Comparison of ENCODE assay signal across 1 fruit fly cellular context in the genomic region with DNA sequence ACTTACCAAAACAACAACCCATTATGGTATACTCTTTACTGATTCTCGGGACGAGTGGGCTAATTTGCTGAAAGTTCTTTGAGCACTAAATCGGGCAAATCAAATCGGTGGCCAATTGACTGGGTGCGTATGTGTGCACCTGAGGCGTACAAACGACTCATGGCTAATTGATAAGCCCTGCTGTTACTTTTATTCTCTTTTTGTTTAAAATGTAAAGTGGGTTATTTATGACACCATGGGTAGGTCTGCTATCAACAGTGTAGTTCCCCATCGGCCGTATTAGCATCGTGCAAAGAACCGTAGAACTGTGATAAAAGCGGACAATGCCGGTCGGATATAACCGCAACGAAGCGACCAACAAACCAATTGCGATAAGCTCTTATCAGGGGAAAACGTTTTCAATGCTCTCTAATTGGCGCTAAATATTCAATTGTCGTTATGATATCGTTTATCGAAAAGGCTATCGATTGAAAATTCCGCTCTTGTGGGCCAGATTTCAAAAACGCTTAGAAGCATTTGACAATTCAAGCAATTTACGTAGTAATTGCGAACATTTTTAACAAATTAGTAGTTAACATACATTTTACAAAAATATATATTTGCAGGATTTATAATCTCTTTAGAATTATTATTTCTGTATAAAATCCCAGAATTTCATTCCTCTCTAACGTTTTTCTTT.
TF ChIP-seq lines count a peak whose summit lies in the region.

A gene (minus strand): TSS at position 69 of the 679 bp plus-strand sequence.

TF ChIP-seq in whole organism, embryonic, 481 proteins besides CTCF, POLR2A, EP300 and RAD21 (continued from another document and continues in another):
- no peak for TF ChIP-seq NC2α (GFP tag; optimal IDR thresholded peaks at IDR 0.05; lab: Kevin White, UChicago)
- no peak for TF ChIP-seq CG12299 (tag; optimal IDR thresholded peaks at IDR 0.05; lab: Kevin White, UChicago)
- no peak for TF ChIP-seq CG6854 (GFP tag; optimal IDR thresholded peaks at IDR 0.05; lab: Kevin White, UChicago)
- no peak for TF ChIP-seq Spps (tag; optimal IDR thresholded peaks at IDR 0.05; lab: Kevin White, UChicago)
- TF ChIP-seq CG4617 (GFP tag; optimal IDR thresholded peaks at IDR 0.05; lab: Kevin White, UChicago; ENCODE audit: borderline replicate concordance), result no peak
- no peak for TF ChIP-seq Tbp (GFP tag; optimal IDR thresholded peaks at IDR 0.05; lab: Kevin White, UChicago)
- TF ChIP-seq Jarid2 (GFP tag; optimal IDR thresholded peaks at IDR 0.05; lab: Kevin White, UChicago), result no peak
- TF ChIP-seq bab2 (GFP tag; optimal IDR thresholded peaks at IDR 0.05; lab: Kevin White, UChicago), result peak; percentile 14
- TF ChIP-seq CG16779 (GFP tag; IDR thresholded peaks at IDR 0.05; lab: Robert Waterston, UW), result peak; percentile 80
- no peak for TF ChIP-seq Abd-B (GFP tag; optimal IDR thresholded peaks at IDR 0.05; lab: Kevin White, UChicago)
- TF ChIP-seq Elba2 (GFP tag; optimal IDR thresholded peaks at IDR 0.05; lab: Kevin White, UChicago), result no peak
- no peak; the same call in 1 of the 2 replicates for TF ChIP-seq vvl (GFP tag; IDR thresholded peaks at IDR 0.05; lab: Robert Waterston, UW)
- no peak for TF ChIP-seq CG3281 (GFP tag; optimal IDR thresholded peaks at IDR 0.05; lab: Kevin White, UChicago)
- no peak for TF ChIP-seq jing (GFP tag; optimal IDR thresholded peaks at IDR 0.05; lab: Kevin White, UChicago)
- TF ChIP-seq unpg (GFP tag; optimal IDR thresholded peaks at IDR 0.05; lab: Kevin White, UChicago), result no peak
- no peak for TF ChIP-seq PHDP (tag; optimal IDR thresholded peaks at IDR 0.05; lab: Kevin White, UChicago)
- peak; percentile 2 for TF ChIP-seq Oli (tag; optimal IDR thresholded peaks at IDR 0.05; lab: Kevin White, UChicago)
- TF ChIP-seq Mrtf (GFP tag; IDR thresholded peaks at IDR 0.05; lab: Robert Waterston, UW), result peak; percentile 62; the same call in 2 of the 3 replicates
- peak; percentile 13; the same call in 1 of the 2 replicates for TF ChIP-seq chm (GFP tag; IDR thresholded peaks at IDR 0.05; lab: Robert Waterston, UW)
- TF ChIP-seq CG14860 (GFP tag; IDR thresholded peaks at IDR 0.05; lab: Robert Waterston, UW; ENCODE audit: partially characterized antibody), result no peak
- no peak for TF ChIP-seq esg (GFP tag; conservative IDR thresholded peaks at IDR 0.05; lab: Robert Waterston, UW)
- peak; percentile 73 for TF ChIP-seq NFAT (GFP tag; IDR thresholded peaks at IDR 0.05; lab: Robert Waterston, UW)
- no peak for TF ChIP-seq tup (GFP tag; optimal IDR thresholded peaks at IDR 0.05; lab: Kevin White, UChicago)
- TF ChIP-seq eyg (GFP tag; optimal IDR thresholded peaks at IDR 0.05; lab: Kevin White, UChicago), result no peak
- TF ChIP-seq CG17361 (GFP tag; IDR thresholded peaks at IDR 0.05; lab: Robert Waterston, UW), result no peak; the same call in 2 of the 3 replicates
- no peak for TF ChIP-seq CG31441 (GFP tag; IDR thresholded peaks at IDR 0.05; lab: Robert Waterston, UW)
- peak; percentile 44; the same call in 1 of the 2 replicates for TF ChIP-seq al (GFP tag; IDR thresholded peaks at IDR 0.05; lab: Robert Waterston, UW)
- TF ChIP-seq kah (GFP tag; optimal IDR thresholded peaks at IDR 0.05; lab: Kevin White, UChicago), result no peak
- TF ChIP-seq Neu2 (GFP tag; optimal IDR thresholded peaks at IDR 0.05; lab: Kevin White, UChicago; ENCODE audit: borderline replicate concordance), result no peak
- TF ChIP-seq HmgD (GFP tag; optimal IDR thresholded peaks at IDR 0.05; lab: Kevin White, UChicago), result no peak
- no peak for TF ChIP-seq CG13424 (tag; optimal IDR thresholded peaks at IDR 0.05; lab: Kevin White, UChicago)
- no peak for TF ChIP-seq CG11398 (GFP tag; optimal IDR thresholded peaks at IDR 0.05; lab: Kevin White, UChicago)
- TF ChIP-seq CG12942 (GFP tag; optimal IDR thresholded peaks at IDR 0.05; lab: Kevin White, UChicago), result no peak
- TF ChIP-seq sqz (GFP tag; optimal IDR thresholded peaks at IDR 0.05; lab: Kevin White, UChicago), result no peak
- peak; percentile 14; the same call in 1 of the 3 replicates for TF ChIP-seq ase (GFP tag; IDR thresholded peaks at IDR 0.05; lab: Robert Waterston, UW)
- peak; percentile 37 for TF ChIP-seq CG10543 (GFP tag; optimal IDR thresholded peaks at IDR 0.05; lab: Kevin White, UChicago)
- TF ChIP-seq CG4360 (GFP tag; IDR thresholded peaks at IDR 0.05; lab: Robert Waterston, UW), result no peak
- TF ChIP-seq Dip3 (GFP tag; optimal IDR thresholded peaks at IDR 0.05; lab: Kevin White, UChicago), result no peak
- TF ChIP-seq btn (GFP tag; optimal IDR thresholded peaks at IDR 0.05; lab: Kevin White, UChicago), result no peak
- TF ChIP-seq sna (GFP tag; IDR thresholded peaks at IDR 0.05; lab: Robert Waterston, UW; ENCODE audit: partially characterized antibody), result no peak
- no peak for TF ChIP-seq amos (GFP tag; IDR thresholded peaks at IDR 0.05; lab: Robert Waterston, UW; ENCODE audit: partially characterized antibody)
- TF ChIP-seq sens (GFP tag; lab: Kevin White, UChicago), result no peak
- peak; percentile 91 for TF ChIP-seq Med (GFP tag; lab: Kevin White, UChicago)
- no peak for TF ChIP-seq nom (GFP tag; optimal IDR thresholded peaks at IDR 0.05; lab: Kevin White, UChicago)
- no peak for TF ChIP-seq bsh (GFP tag; optimal IDR thresholded peaks at IDR 0.05; lab: Kevin White, UChicago)
- TF ChIP-seq stc (GFP tag; IDR thresholded peaks at IDR 0.05; lab: Robert Waterston, UW), result no peak
- no peak for TF ChIP-seq Adf1 (GFP tag; IDR thresholded peaks at IDR 0.05; lab: Robert Waterston, UW)
- TF ChIP-seq CG18476 (GFP tag; optimal IDR thresholded peaks at IDR 0.05; lab: Kevin White, UChicago), result no peak
- no peak for TF ChIP-seq Fer1 (GFP tag; optimal IDR thresholded peaks at IDR 0.05; lab: Kevin White, UChicago)
- no peak for TF ChIP-seq Camta (GFP tag; optimal IDR thresholded peaks at IDR 0.05; lab: Kevin White, UChicago)
- TF ChIP-seq pb (GFP tag; optimal IDR thresholded peaks at IDR 0.05; lab: Kevin White, UChicago), result peak; percentile 15
- no peak for TF ChIP-seq CG10431 (GFP tag; optimal IDR thresholded peaks at IDR 0.05; lab: Kevin White, UChicago)
- TF ChIP-seq CG30431 (GFP tag; optimal IDR thresholded peaks at IDR 0.05; lab: Kevin White, UChicago), result no peak
- TF ChIP-seq kni (GFP tag; optimal IDR thresholded peaks at IDR 0.05; lab: Kevin White, UChicago), result no peak
- peak; percentile 68; the same call in 1 of the 2 replicates for TF ChIP-seq Atf6 (GFP tag; IDR thresholded peaks at IDR 0.05; lab: Robert Waterston, UW)
- no peak for TF ChIP-seq CG13894 (tag; optimal IDR thresholded peaks at IDR 0.05; lab: Kevin White, UChicago)
- no peak for TF ChIP-seq da (GFP tag; optimal IDR thresholded peaks at IDR 0.05; lab: Kevin White, UChicago)
- TF ChIP-seq CG12104 (GFP tag; optimal IDR thresholded peaks at IDR 0.05; lab: Kevin White, UChicago), result no peak
- TF ChIP-seq CG18262 (tag; optimal IDR thresholded peaks at IDR 0.05; lab: Kevin White, UChicago), result peak; percentile 40
- TF ChIP-seq Xrp1 (GFP tag; IDR thresholded peaks at IDR 0.05; lab: Robert Waterston, UW), result peak; percentile 41; the same call in 1 of the 2 replicates
- no peak for TF ChIP-seq lilli (GFP tag; optimal IDR thresholded peaks at IDR 0.05; lab: Kevin White, UChicago)
- no peak for TF ChIP-seq CG18619 (GFP tag; optimal IDR thresholded peaks at IDR 0.05; lab: Kevin White, UChicago)
- no peak for TF ChIP-seq CG3065 (GFP tag; optimal IDR thresholded peaks at IDR 0.05; lab: Kevin White, UChicago)
- TF ChIP-seq CG10654 (GFP tag; optimal IDR thresholded peaks at IDR 0.05; lab: Kevin White, UChicago), result no peak
- no peak for TF ChIP-seq CG2889 (GFP tag; IDR thresholded peaks at IDR 0.05; lab: Robert Waterston, UW)
- TF ChIP-seq dpn (GFP tag; optimal IDR thresholded peaks at IDR 0.05; lab: Kevin White, UChicago), result peak in 1 of 2 experiments; percentile 21
- no peak for TF ChIP-seq NC2β (GFP tag; optimal IDR thresholded peaks at IDR 0.05; lab: Kevin White, UChicago)
- TF ChIP-seq trh (GFP tag; optimal IDR thresholded peaks at IDR 0.05; lab: Kevin White, UChicago), result no peak
- no peak for TF ChIP-seq CG3407 (GFP tag; optimal IDR thresholded peaks at IDR 0.05; lab: Kevin White, UChicago)
- TF ChIP-seq CG8765 (GFP tag; IDR thresholded peaks at IDR 0.05; lab: Robert Waterston, UW), result no peak
- no peak for TF ChIP-seq Oaz (GFP tag; IDR thresholded peaks at IDR 0.05; lab: Robert Waterston, UW)
- no peak for TF ChIP-seq CG16815 (GFP tag; optimal IDR thresholded peaks at IDR 0.05; lab: Kevin White, UChicago)
- TF ChIP-seq CG17359 (tag; optimal IDR thresholded peaks at IDR 0.05; lab: Kevin White, UChicago), result no peak
- TF ChIP-seq Pdp1 (GFP tag; optimal IDR thresholded peaks at IDR 0.05; lab: Kevin White, UChicago), result no peak
- no peak for TF ChIP-seq ssp (GFP tag; IDR thresholded peaks at IDR 0.05; lab: Robert Waterston, UW)
- peak; percentile 82 for TF ChIP-seq slbo (GFP tag; IDR thresholded peaks at IDR 0.05; lab: Robert Waterston, UW)
- no peak for TF ChIP-seq Opbp (GFP tag; IDR thresholded peaks at IDR 0.05; lab: Robert Waterston, UW; ENCODE audit: partially characterized antibody)
- peak; percentile 93 for TF ChIP-seq row (GFP tag; IDR thresholded peaks at IDR 0.05; lab: Robert Waterston, UW)
- TF ChIP-seq run (tag; optimal IDR thresholded peaks at IDR 0.05; lab: Kevin White, UChicago), result no peak
- peak; percentile 50; the same call in 1 of the 2 replicates for TF ChIP-seq CG11247 (GFP tag; IDR thresholded peaks at IDR 0.05; lab: Robert Waterston, UW)
- no peak for TF ChIP-seq fu2 (GFP tag; optimal IDR thresholded peaks at IDR 0.05; lab: Kevin White, UChicago)
- no peak for TF ChIP-seq CoRest (tag; optimal IDR thresholded peaks at IDR 0.05; lab: Kevin White, UChicago)
- TF ChIP-seq CG11723 (GFP tag; optimal IDR thresholded peaks at IDR 0.05; lab: Kevin White, UChicago), result no peak
- no peak for TF ChIP-seq bcd (GFP tag; optimal IDR thresholded peaks at IDR 0.05; lab: Kevin White, UChicago)
- no peak for TF ChIP-seq CG11093 (GFP tag; IDR thresholded peaks at IDR 0.05; lab: Robert Waterston, UW)
- no peak for TF ChIP-seq sc (optimal IDR thresholded peaks at IDR 0.05; lab: Kevin White, UChicago)
- TF ChIP-seq sc (GFP tag; optimal IDR thresholded peaks at IDR 0.05; lab: Kevin White, UChicago), result no peak
- no peak for TF ChIP-seq croc (GFP tag; conservative IDR thresholded peaks at IDR 0.05; lab: Robert Waterston, UW)
- no peak for TF ChIP-seq Ssrp (tag; optimal IDR thresholded peaks at IDR 0.05; lab: Kevin White, UChicago)
- TF ChIP-seq Ets65A (GFP tag; lab: Kevin White, UChicago), result no peak
- peak; percentile 11 for TF ChIP-seq CG7839 (tag; optimal IDR thresholded peaks at IDR 0.05; lab: Kevin White, UChicago)
- TF ChIP-seq CG30020 (tag; optimal IDR thresholded peaks at IDR 0.05; lab: Kevin White, UChicago), result no peak
- 0 out of 2 replicates have a peak, but pooled peaks have one; percentile 19 for TF ChIP-seq ara (GFP tag; IDR thresholded peaks at IDR 0.05; lab: Robert Waterston, UW)
- peak; percentile 7 for TF ChIP-seq CG7786 (GFP tag; optimal IDR thresholded peaks at IDR 0.05; lab: Kevin White, UChicago)
- TF ChIP-seq Drgx (GFP tag; IDR thresholded peaks at IDR 0.05; lab: Robert Waterston, UW), result no peak; the same call in 1 of the 2 replicates
- TF ChIP-seq CG5245 (GFP tag; optimal IDR thresholded peaks at IDR 0.05; lab: Kevin White, UChicago), result no peak
- TF ChIP-seq ttk (GFP tag; IDR thresholded peaks at IDR 0.05; lab: Robert Waterston, UW), result peak; percentile 31; the same call in 1 of the 2 replicates
- TF ChIP-seq CG12744 (GFP tag; optimal IDR thresholded peaks at IDR 0.05; lab: Kevin White, UChicago), result no peak
- peak; percentile 75 for TF ChIP-seq Dbx (GFP tag; IDR thresholded peaks at IDR 0.05; lab: Robert Waterston, UW)
- no peak for TF ChIP-seq br (optimal IDR thresholded peaks at IDR 0.05; lab: Kevin White, UChicago)
- no peak for TF ChIP-seq pros (GFP tag; optimal IDR thresholded peaks at IDR 0.05; lab: Kevin White, UChicago)
- no peak for TF ChIP-seq dmrt11E (tag; optimal IDR thresholded peaks at IDR 0.05; lab: Kevin White, UChicago)
- peak; percentile 99 for TF ChIP-seq exex (tag; optimal IDR thresholded peaks at IDR 0.05; lab: Kevin White, UChicago)
- TF ChIP-seq sim (GFP tag; IDR thresholded peaks at IDR 0.05; lab: Robert Waterston, UW), result no peak
- TF ChIP-seq zf30C (GFP tag; optimal IDR thresholded peaks at IDR 0.05; lab: Kevin White, UChicago), result no peak
- no peak for TF ChIP-seq abd-A (tag; optimal IDR thresholded peaks at IDR 0.05; lab: Kevin White, UChicago)
- no peak for TF ChIP-seq slou (GFP tag; optimal IDR thresholded peaks at IDR 0.05; lab: Kevin White, UChicago)
- TF ChIP-seq CG12769 (tag; optimal IDR thresholded peaks at IDR 0.05; lab: Kevin White, UChicago), result peak; percentile 81
- TF ChIP-seq CG18599 (GFP tag; optimal IDR thresholded peaks at IDR 0.05; lab: Kevin White, UChicago), result peak; percentile 66
- TF ChIP-seq pfk (GFP tag; optimal IDR thresholded peaks at IDR 0.05; lab: Kevin White, UChicago), result no peak
- TF ChIP-seq cad (GFP tag; optimal IDR thresholded peaks at IDR 0.05; lab: Kevin White, UChicago), result no peak
- TF ChIP-seq peb (GFP tag; IDR thresholded peaks at IDR 0.05; lab: Robert Waterston, UW), result no peak
- peak; percentile 56; the same call in 2 of the 3 replicates for TF ChIP-seq ci (GFP tag; IDR thresholded peaks at IDR 0.05; lab: Robert Waterston, UW)
- peak; percentile 76 for TF ChIP-seq gro (GFP tag; optimal IDR thresholded peaks at IDR 0.05; lab: Kevin White, UChicago)
- TF ChIP-seq Nf-YB (GFP tag; optimal IDR thresholded peaks at IDR 0.05; lab: Kevin White, UChicago), result no peak
- TF ChIP-seq ap (GFP tag; IDR thresholded peaks at IDR 0.05; lab: Robert Waterston, UW), result 0 out of 2 replicates have a peak, but pooled peaks have one; percentile 7
- peak; percentile 48 for TF ChIP-seq Aef1 (GFP tag; IDR thresholded peaks at IDR 0.05; lab: Robert Waterston, UW)
- peak; percentile 34 for TF ChIP-seq mam (GFP tag; optimal IDR thresholded peaks at IDR 0.05; lab: Kevin White, UChicago)
- no peak for TF ChIP-seq nmo (GFP tag; optimal IDR thresholded peaks at IDR 0.05; lab: Kevin White, UChicago)
- no peak for TF ChIP-seq tna (GFP tag; IDR thresholded peaks at IDR 0.05; lab: Robert Waterston, UW; ENCODE audit: partially characterized antibody)
- no peak for TF ChIP-seq Doc2 (GFP tag; IDR thresholded peaks at IDR 0.05; lab: Robert Waterston, UW)
- TF ChIP-seq HLH54F (GFP tag; optimal IDR thresholded peaks at IDR 0.05; lab: Kevin White, UChicago), result no peak
- peak; percentile 55; the same call in 1 of the 2 replicates for TF ChIP-seq CG14014 (GFP tag; IDR thresholded peaks at IDR 0.05; lab: Robert Waterston, UW)
- no peak for TF ChIP-seq Usf (GFP tag; optimal IDR thresholded peaks at IDR 0.05; lab: Kevin White, UChicago)
- TF ChIP-seq corto (GFP tag; optimal IDR thresholded peaks at IDR 0.05; lab: Kevin White, UChicago), result peak; percentile 78
- TF ChIP-seq Asciz (GFP tag; optimal IDR thresholded peaks at IDR 0.05; lab: Kevin White, UChicago), result no peak
- no peak for TF ChIP-seq Kr (GFP tag; optimal IDR thresholded peaks at IDR 0.05; lab: Kevin White, UChicago)
